Fruit fly (Drosophila melanogaster): ENCODE results near the gene CG11294.

dm6 chrX:8726816-8727215, 33.4 kb upstream of the CG11294 start:
- no peak for TF ChIP-seq Dfd (GFP tag; optimal IDR thresholded peaks at IDR 0.05)
- TF ChIP-seq Hnf4 (GFP tag; optimal IDR thresholded peaks at IDR 0.05): no peak
- TF ChIP-seq pan (optimal IDR thresholded peaks at IDR 0.05): no peak
- no peak for TF ChIP-seq fru (GFP tag; optimal IDR thresholded peaks at IDR 0.05)
